Worm (Caenorhabditis elegans): ENCODE results near the gene F14D7.18.

F14D7.18 gene

DNA sequence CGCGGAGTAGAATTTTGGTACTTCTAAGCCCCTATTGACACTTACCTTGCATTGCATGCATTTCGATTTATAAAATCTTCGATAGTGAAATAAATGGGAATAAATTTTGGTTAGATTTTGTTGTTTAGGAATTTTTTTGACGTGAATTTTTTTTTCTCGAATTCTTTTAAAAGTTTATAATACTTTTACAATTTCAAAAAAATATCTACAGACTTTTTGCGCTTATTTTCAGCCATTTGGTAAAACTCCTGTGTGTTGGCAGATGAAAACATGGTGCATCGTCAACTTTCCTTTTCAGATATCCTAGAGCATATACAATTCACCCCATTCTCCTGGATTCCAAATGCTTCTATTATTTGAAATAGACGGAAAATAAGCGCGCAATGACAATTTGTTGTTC lies at the start of gene F14D7.18:
TSS of gene F14D7.18 (minus strand) at position 101 of the 400 bp plus-strand sequence.
- no peak for TF ChIP-seq unc-62 (GFP tag; optimal IDR thresholded peaks at IDR 0.05)

DNA sequence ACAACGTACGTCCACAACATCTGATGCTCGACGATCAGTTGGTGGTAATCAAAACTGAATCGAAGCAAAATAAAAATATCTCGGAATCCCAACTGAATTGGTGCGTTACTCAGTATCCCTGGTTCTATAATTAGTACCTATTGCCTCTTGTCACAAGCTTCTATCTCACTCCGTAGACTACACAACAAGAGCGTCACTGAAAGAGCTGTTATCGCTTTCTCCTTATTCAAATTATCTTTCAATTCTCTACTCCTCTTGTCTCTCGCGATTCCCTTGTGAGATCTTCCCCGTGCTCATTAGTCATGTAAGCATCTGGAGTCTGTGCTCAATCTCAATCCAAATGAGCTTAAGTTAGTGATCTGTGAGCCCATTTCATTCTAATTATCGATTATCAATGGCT lies 46.1 kb upstream of the F14D7.18 start, which contains the start of gene srm-6:
TSS of gene srm-6 (plus strand) at position 301 of the 400 bp plus-strand sequence.
- TF ChIP-seq unc-62 (GFP tag; optimal IDR thresholded peaks at IDR 0.05): no peak

DNA sequence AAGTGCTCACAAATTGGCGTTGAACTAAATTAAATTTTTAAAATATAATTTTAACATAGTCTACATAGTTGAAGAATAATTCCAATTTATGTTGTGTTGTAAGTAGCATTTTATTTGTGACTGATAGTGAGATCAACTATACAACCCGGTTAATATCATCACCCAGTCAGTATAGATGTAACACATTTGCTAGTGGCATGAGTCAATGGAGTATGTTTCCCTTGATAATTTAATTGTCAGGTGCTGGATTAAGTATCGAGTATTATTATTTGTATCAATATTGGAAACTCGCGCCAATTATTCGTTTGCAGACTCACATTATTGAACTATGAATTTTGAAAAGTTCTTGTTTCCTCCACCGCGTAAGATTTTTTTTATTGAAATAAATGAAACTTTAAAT lies 44.4 kb upstream of the F14D7.18 start, which contains the start of gene srm-5:
TSS of gene srm-5 (plus strand) at position 301 of the 400 bp plus-strand sequence.
- no peak for TF ChIP-seq unc-62 (GFP tag; optimal IDR thresholded peaks at IDR 0.05)

DNA sequence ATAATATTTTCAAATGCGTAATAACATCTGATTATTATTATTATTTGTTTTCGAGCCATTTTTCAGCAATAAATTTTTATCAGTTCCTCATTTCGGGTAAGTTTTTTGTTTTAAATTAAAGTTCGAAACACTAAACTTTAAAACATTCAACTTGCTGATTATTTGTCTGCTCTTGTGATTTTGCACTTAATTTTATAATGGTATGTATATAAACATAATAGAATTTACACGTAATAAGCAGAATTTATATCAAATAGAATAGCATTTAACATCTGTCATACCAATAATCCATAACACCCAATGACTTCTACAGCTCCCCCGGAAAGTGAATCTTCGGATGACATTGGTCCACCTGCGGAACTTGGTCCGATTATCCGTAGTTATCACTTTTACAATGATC lies 42.6 kb upstream of the F14D7.18 start, which contains the start of gene srm-4:
TSS of gene srm-4 (plus strand) at position 301 of the 400 bp plus-strand sequence.
- TF ChIP-seq unc-62 (GFP tag; optimal IDR thresholded peaks at IDR 0.05): no peak

DNA sequence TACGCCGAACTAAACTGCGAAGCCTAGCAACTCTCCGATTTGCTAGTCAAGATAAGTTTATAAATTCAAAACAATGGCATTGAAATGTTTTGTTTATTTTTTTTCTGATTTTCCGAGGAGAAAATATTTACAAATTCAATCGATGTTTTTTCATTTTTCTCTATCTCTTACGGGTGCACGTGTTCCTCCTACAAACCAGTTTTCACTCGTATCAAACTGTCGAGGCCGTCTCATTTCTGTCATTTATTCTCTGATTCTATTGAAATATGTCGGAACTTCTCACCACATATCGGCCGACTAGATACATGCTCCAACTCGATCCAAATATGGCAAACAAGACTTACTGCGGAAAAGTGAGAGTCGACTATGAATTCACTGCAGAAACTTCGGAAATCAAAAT lies 40.9 kb upstream of the F14D7.18 start, which contains the start of gene F47B8.8:
TSS of gene F47B8.8 (plus strand) at position 257 of the 400 bp plus-strand sequence.
- no peak for TF ChIP-seq unc-62 (GFP tag; optimal IDR thresholded peaks at IDR 0.05)

DNA sequence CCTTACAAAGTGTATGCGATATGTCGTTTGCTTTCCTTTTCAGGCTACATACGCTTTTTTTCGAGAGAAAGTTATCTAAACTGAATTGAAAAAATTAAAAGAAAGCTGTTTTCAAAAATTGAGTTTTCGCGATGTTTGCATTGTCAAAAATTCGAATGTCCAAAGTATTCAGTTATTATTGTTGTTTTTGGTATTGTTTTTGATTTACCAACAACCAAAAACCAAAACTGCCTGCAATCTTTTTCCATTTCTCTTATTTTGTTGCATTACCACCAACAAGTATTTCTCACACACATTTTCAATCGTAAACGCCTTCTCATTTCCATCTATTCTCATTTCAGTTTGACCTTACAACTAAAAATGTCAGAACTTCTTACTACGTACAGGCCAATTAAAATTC lies 38.3 kb upstream of the F14D7.18 start, which contains the start of gene pepm-1:
TSS of gene pepm-1 (plus strand) at position 301 of the 400 bp plus-strand sequence.
- TF ChIP-seq unc-62 (GFP tag; optimal IDR thresholded peaks at IDR 0.05): no peak

DNA sequence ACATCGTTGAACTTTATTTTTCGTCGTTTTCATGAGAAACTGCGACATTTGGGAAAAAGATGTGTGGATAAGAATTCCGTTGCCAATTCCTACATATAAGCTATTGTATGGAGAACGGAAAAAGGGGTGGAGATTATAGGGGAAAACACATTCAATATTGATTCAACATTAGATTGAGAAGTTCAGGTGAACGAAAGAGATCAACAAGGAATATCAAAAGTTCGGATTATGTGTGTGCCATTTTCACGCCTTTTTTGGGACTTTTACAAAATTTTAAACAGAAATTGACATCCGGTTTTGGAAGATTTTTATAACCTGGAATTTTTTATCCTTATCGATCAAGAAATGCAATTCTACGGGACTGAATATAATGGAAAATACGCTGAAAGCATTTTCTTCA lies 37.2 kb upstream of the F14D7.18 start, which contains the start of gene F47B8.5:
TSS of gene F47B8.5 (minus strand) at position 101 of the 400 bp plus-strand sequence.
- no peak for TF ChIP-seq unc-62 (GFP tag; optimal IDR thresholded peaks at IDR 0.05)

DNA sequence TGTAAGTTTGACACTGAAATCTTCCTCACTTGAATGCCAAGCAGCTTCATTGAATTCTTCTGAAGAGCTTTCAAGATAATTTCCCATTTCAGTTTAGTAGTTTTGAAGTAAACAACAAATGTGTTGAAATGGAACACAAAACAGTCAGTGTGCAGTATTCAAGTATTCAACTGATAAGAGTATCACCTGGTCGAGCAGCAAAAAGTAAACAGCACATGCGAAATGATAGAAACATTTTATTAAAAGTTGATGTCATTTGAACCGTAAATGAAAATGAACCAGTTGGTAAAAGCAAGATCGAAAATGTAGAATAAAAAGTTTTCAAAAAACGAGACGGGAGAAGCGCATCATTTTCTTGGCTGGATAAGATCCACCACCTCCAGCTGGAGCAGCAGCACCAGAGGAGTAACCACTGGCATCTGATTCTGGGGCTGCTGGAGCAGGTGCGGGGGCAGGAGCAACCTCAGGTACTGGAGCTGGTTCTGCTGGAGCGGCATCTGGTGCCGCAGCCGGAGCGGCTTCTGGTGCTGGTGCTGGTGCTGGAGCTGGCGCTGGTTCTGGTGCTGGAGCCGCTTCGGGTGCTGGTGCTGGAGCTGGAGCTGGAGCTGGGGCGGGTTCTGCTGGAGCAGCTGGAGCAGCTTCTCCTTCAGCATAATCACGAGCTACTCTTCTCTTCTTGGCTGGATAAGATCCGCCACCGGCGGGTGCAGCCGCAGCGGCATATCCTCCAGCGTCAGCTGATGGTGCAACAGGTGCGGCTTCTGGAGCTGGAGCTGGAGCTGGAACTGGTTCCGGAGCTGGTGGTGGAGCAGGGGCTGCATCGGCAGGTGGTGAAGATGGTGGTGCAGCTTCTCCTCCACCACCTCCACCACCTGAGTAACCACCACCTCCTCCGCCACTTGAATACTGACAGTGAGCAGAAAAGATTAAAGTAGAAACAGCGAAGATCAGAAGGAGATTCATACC lies 34.2 kb upstream of the F14D7.18 start, which contains the start of the genes F47B8.4 and F47B8.18:
TSS of gene F47B8.4 (minus strand) at position 172 of the 966 bp plus-strand sequence.
TSS of gene F47B8.18 (minus strand) at position 963 of the 966 bp plus-strand sequence.
- no peak for TF ChIP-seq unc-62 (GFP tag; optimal IDR thresholded peaks at IDR 0.05)

DNA sequence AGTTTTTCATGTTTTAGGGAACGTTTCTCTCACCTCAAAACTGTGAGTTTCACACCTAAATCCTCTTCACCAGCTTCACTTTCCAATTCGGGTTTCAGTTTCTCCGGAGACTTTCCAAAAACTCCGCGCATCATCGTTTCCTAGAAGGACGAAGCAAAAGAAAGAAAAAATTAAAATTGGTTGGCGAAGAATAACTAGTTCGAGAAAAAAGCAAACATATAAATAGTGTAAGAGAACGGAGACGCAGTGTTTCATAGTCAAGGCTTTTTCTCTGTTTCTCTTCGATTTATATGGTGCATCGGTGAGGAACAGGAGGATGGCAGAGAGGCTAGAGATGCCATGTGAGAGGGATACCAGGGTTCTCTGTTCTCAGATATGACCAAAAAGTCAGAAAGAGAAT lies 32.2 kb upstream of the F14D7.18 start, which contains the start of gene F47B8.3:
TSS of gene F47B8.3 (minus strand) at position 261 of the 400 bp plus-strand sequence.
- TF ChIP-seq unc-62 (GFP tag; optimal IDR thresholded peaks at IDR 0.05): no peak

DNA sequence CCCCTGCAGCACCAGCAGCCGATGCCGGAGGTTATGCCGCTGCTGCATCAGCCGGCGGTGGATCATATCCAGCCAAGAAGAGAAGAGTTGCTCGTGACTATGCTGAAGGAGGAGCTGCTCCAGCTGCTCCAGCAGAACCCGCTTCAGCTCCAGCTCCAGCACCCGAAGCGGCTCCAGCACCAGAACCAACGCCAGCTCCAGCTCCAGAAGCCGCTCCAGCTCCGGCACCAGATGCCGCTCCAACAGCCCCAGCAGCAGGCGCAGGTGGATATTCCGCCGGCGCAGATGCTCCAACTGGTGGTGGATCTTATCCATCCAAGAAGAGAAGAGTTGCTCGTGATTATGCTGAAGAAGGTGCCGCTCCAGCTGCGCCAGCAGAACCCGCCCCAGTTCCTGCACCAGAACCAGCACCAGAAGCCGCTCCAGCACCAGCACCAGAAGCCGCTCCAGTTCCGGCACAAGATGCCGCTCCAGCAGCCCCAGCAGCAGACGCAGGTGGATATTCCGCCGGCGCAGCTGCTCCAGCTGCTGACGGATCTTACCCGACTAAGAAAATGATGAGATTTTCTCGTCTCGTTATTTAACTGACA lies 30.3 kb upstream of the F14D7.18 start:
- TF ChIP-seq unc-62 (GFP tag; optimal IDR thresholded peaks at IDR 0.05): no peak

DNA sequence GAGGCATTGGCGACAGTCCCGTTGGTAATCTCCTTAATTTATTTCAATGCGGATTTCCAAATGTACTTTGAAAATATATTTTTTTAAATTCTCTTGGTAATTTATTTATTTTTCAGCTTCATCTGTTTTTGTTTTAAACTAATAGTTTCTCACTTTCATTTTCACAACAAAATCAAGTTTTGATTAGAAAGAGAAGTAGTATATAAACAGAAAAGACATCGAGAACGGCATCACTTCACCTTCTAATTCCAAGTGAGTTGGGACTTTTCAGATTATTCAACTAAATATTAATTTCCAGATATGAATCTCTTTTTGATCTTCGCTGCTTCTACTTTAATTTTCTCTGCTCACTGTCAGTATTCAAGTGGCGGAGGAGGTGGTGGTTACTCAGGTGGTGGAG lies 29.7 kb upstream of the F14D7.18 start, which contains the start of gene F47B8.14:
TSS of gene F47B8.14 (plus strand) at position 301 of the 400 bp plus-strand sequence.
- TF ChIP-seq unc-62 (GFP tag; optimal IDR thresholded peaks at IDR 0.05): no peak

DNA sequence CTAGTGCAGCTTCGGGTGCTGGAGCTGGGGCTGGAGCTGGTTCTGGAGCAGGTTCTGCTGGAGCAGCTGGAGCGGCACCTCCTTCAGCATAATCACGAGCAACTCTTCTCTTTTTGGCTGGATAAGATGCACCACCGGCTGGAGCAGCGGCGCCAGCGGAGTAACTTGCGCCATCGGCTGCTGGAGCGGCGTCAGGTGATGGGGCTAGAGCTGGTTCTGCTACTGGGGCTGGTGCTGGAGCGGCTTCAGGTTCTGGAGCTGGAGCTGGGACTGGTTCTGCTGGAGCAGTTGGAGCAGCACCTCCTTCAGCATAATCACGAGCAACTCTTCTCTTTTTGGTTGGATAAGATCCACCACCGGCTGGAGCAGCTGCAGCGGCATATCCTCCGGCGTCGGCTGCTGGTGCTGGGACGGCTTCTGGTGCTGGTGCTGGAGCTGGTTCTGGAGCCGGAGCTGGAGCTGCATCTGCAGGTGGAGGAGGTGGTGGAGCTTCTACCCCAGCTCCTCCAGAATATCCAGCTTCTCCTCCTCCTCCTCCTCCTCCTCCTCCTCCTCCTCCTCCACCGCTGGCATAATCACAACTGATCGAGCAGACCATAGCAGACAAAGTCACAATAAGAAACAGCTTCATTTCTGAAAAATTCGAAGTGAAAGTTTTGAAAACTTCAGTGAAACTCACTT lies 28.7 kb upstream of the F14D7.18 start, which contains the start of gene F47B8.13:
TSS of gene F47B8.13 (minus strand) at position 631 of the 681 bp plus-strand sequence.
- no peak for TF ChIP-seq unc-62 (GFP tag; optimal IDR thresholded peaks at IDR 0.05)

DNA sequence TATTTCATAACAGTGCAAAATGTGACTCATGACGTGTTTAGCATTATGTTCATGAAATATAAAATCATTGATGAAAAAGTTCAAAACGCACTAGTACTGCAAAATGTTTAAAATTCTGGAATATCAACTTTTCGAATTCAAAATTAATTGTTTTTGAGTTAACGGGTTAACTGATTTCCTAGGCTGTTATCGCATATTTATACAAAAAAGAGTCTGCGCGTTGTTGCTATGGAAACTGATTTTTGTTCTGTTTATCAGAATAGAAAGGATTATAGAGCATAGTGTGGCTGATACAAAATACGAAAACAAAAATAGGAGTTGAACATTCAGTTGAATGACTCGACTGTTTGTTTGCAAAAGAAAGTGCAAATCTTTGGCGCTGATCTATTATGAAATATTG lies 27.1 kb upstream of the F14D7.18 start:
- TF ChIP-seq unc-62 (GFP tag; optimal IDR thresholded peaks at IDR 0.05): no peak

DNA sequence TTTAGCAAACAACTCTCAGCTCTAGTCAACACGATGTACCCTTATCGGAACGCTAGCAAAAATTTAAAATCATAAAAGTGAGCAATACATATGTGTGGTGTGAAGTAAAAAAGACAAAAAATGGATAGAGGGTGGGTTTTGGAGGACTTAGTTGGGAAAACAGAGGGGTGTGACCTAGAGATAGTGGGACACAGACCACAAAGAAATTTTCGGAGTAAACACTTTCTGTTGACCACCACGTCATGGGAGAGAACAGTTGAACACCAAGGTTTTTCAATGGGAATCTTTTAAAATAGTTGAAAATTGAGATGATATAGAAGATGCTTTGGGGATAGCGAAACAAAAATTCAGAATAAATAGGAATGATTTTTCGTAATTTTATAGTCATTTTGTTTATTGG lies 26.7 kb upstream of the F14D7.18 start:
- TF ChIP-seq unc-62 (GFP tag; optimal IDR thresholded peaks at IDR 0.05): no peak

DNA sequence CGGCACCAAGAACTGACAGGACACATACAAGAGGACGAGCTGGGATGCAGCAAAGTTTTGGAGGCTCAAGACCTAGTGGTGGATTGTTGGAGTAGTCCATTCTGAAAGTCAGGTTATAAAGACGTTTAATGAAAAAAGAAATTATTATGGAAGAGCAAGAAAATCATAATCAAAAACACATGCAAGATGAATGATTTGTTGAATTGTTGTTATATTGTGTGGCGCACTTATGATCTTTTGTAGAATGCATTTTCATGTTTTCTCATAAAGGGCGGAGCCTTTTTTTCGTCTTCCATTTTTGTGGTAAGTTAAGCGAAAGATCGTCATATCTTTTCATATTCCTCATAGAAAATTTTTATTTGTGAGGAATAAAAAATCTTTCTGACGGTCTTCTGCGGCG lies 26.0 kb upstream of the F14D7.18 start, which contains the start of gene F47B8.2:
TSS of gene F47B8.2 (minus strand) at position 101 of the 400 bp plus-strand sequence.
- no peak for TF ChIP-seq unc-62 (GFP tag; optimal IDR thresholded peaks at IDR 0.05)

Data from whole organism, dauer.